Worm (Caenorhabditis elegans) whole organism, L1 larva: ENCODE results near the gene miz-1.

Experiments used
- C16A3.4 ChIP-seq: fragments of 150-350 bp; optimal IDR thresholded peaks from 2 replicates; lab custom pipeline; 2014; ENCODE audit warnings: missing biosample characterization, missing genetic modification characterization
- Y116A8C.19 ChIP-seq: sonication (generic microtip); optimal IDR thresholded peaks from 2 replicates; lab custom pipeline; 2016; ENCODE audit warnings: missing compliant biosample characterization, missing genetic modification characterization, borderline replicate concordance
- aly-2 ChIP-seq: fragments of 150-350 bp; optimal IDR thresholded peaks from 2 replicates; lab custom pipeline; 2014; ENCODE audit warnings: missing biosample characterization, missing genetic modification characterization
- ama-1 ChIP-seq: fragments of 150-350 bp; optimal IDR thresholded peaks from 2 replicates; lab custom pipeline; 2014
- blmp-1 ChIP-seq: fragments of 150-350 bp; optimal IDR thresholded peaks from 2 replicates; lab custom pipeline; 2014; ENCODE audit warnings: missing biosample characterization, missing genetic modification characterization
- ceh-63 ChIP-seq: fragments of 200-800 bp; sonication (Bioruptor generic); optimal IDR thresholded peaks from 2 replicates; lab custom pipeline; 2018; ENCODE audit warnings: mild to moderate bottlenecking, missing genetic modification characterization, missing compliant biosample characterization
- ceh-8 ChIP-seq: fragments of 200-800 bp; sonication (Bioruptor generic); optimal IDR thresholded peaks from 2 replicates; lab custom pipeline; 2018; ENCODE audit warnings: mild to moderate bottlenecking, missing genetic modification characterization, moderate library complexity, missing compliant biosample characterization
- ceh-90 ChIP-seq: sonication (generic microtip); optimal IDR thresholded peaks from 2 replicates; lab custom pipeline; 2016; ENCODE audit warnings: missing genetic modification characterization, missing compliant biosample characterization
- dpl-1 ChIP-seq, 3 experiments: fragments of 150-350 bp in 2 of 3; sonication (generic microtip) in 1 of 3; optimal IDR thresholded peaks; 2 replicates each; lab custom pipeline; 2014 to 2017; ENCODE audit warnings: missing biosample characterization in 3 of 3, missing genetic modification characterization in 3 of 3, missing genetic modification reagents in 3 of 3
- dsc-1 ChIP-seq: sonication (generic microtip); optimal IDR thresholded peaks from 2 replicates; lab custom pipeline; 2016; ENCODE audit warnings: mild to moderate bottlenecking, missing genetic modification characterization, missing compliant biosample characterization
- efl-1 ChIP-seq, 4 experiments: fragments of 150-350 bp; optimal IDR thresholded peaks in 3 of 4; peaks in 1 of 4; 1 replicate in 1 of 4; 2 replicates in 3 of 4; lab custom pipeline; 2014; ENCODE audit warnings: missing biosample characterization in 2 of 4, missing genetic modification characterization in 2 of 4, missing genetic modification reagents in 2 of 4
- egl-27 ChIP-seq, 2 experiments: fragments of 150-350 bp in 1 of 2; sonication (generic microtip); optimal IDR thresholded peaks; 3 replicates each; lab custom pipeline; 2017 to 2018; ENCODE audit warnings: missing biosample characterization in 2 of 2, missing genetic modification characterization in 2 of 2, missing genetic modification reagents in 2 of 2
- ets-5 ChIP-seq: fragments of 200-800 bp; sonication (Bioruptor generic); IDR thresholded peaks from 2 replicates; pipeline ENCODE4 v1.3.6; 2022; ENCODE audit warnings: missing genetic modification characterization, missing compliant biosample characterization
- fkh-8 ChIP-seq: sonication (generic microtip); optimal IDR thresholded peaks from 2 replicates; lab custom pipeline; 2016; ENCODE audit warnings: mild to moderate bottlenecking, missing genetic modification characterization, missing compliant biosample characterization
- fos-1 ChIP-seq: fragments of 150-350 bp; optimal IDR thresholded peaks from 2 replicates; lab custom pipeline; 2014; ENCODE audit warnings: missing biosample characterization, missing genetic modification characterization
- hlh-17 ChIP-seq: fragments of 200-800 bp; sonication (Bioruptor generic); optimal IDR thresholded peaks from 2 replicates; lab custom pipeline; 2018; ENCODE audit warnings: missing genetic modification characterization, mild to moderate bottlenecking, missing compliant biosample characterization, moderate library complexity, borderline replicate concordance
- hlh-4 ChIP-seq: sonication (generic microtip); optimal IDR thresholded peaks from 2 replicates; lab custom pipeline; 2016; ENCODE audit warnings: mild to moderate bottlenecking, missing genetic modification characterization, missing compliant biosample characterization
- hpl-2 ChIP-seq: fragments of 150-350 bp; optimal IDR thresholded peaks from 2 replicates; lab custom pipeline; 2014; ENCODE audit warnings: missing biosample characterization, missing genetic modification reagents, missing genetic modification characterization
- irx-1 ChIP-seq: sonication (generic microtip); optimal IDR thresholded peaks from 2 replicates; lab custom pipeline; 2016; ENCODE audit warnings: missing genetic modification characterization, missing compliant biosample characterization
- isw-1 ChIP-seq: fragments of 200-800 bp; sonication (Bioruptor generic); IDR thresholded peaks from 2 replicates; pipeline ENCODE4 v1.3.6; 2022; ENCODE audit warnings: missing genetic modification characterization, missing compliant biosample characterization
- jun-1 ChIP-seq: fragments of 150-350 bp; optimal IDR thresholded peaks from 2 replicates; lab custom pipeline; 2014; ENCODE audit warnings: missing biosample characterization, missing genetic modification reagents, missing genetic modification characterization
- lin-14 ChIP-seq: fragments of 200-800 bp; sonication (Bioruptor generic); optimal IDR thresholded peaks from 2 replicates; lab custom pipeline; 2018; ENCODE audit warnings: mild to moderate bottlenecking, missing genetic modification characterization, moderate library complexity, missing compliant biosample characterization
- lin-15B ChIP-seq: fragments of 150-350 bp; sonication (generic microtip); optimal IDR thresholded peaks from 3 replicates; lab custom pipeline; 2014; ENCODE audit warnings: missing biosample characterization, missing genetic modification characterization
- lin-39 ChIP-seq: fragments of 150-350 bp; optimal IDR thresholded peaks from 2 replicates; lab custom pipeline; 2014; ENCODE audit warnings: missing biosample characterization, missing genetic modification reagents, missing genetic modification characterization
- mdl-1 ChIP-seq, 2 experiments: fragments of 150-350 bp; optimal IDR thresholded peaks; 2 replicates each; lab custom pipeline; 2014 to 2017; ENCODE audit warnings: missing biosample characterization in 2 of 2, missing genetic modification characterization in 2 of 2, inconsistent platforms in 1 of 2
- mef-2 ChIP-seq: fragments of 150-350 bp; optimal IDR thresholded peaks from 2 replicates; lab custom pipeline; 2014; ENCODE audit warnings: missing biosample characterization, missing genetic modification characterization
- mep-1 ChIP-seq: fragments of 150-350 bp; optimal IDR thresholded peaks from 2 replicates; lab custom pipeline; 2014; ENCODE audit warnings: missing biosample characterization, missing genetic modification characterization
- nhr-11 ChIP-seq: fragments of 150-350 bp; optimal IDR thresholded peaks from 2 replicates; lab custom pipeline; 2014; ENCODE audit warnings: missing biosample characterization, missing genetic modification characterization
- nhr-12 ChIP-seq: sonication (generic microtip); optimal IDR thresholded peaks from 2 replicates; lab custom pipeline; 2017; ENCODE audit warnings: missing biosample characterization, missing genetic modification characterization
- nhr-19 ChIP-seq: fragments of 200-800 bp; sonication (Bioruptor generic); conservative IDR thresholded peaks from 2 replicates; pipeline ENCODE4 v1.3.6; 2022; ENCODE audit warnings: missing genetic modification characterization, missing compliant biosample characterization
- nhr-20 ChIP-seq: sonication (generic microtip); optimal IDR thresholded peaks from 2 replicates; lab custom pipeline; 2016; ENCODE audit warnings: mild to moderate bottlenecking, missing genetic modification characterization, missing compliant biosample characterization
- nhr-237 ChIP-seq: fragments of 150-350 bp; optimal IDR thresholded peaks from 2 replicates; lab custom pipeline; 2014; ENCODE audit warnings: missing biosample characterization, missing genetic modification characterization
- nhr-28 ChIP-seq: fragments of 150-350 bp; optimal IDR thresholded peaks from 2 replicates; lab custom pipeline; 2014; ENCODE audit warnings: missing biosample characterization, missing genetic modification characterization
- nhr-71 ChIP-seq: sonication (generic microtip); optimal IDR thresholded peaks from 2 replicates; lab custom pipeline; 2016; ENCODE audit warnings: mild to moderate bottlenecking, missing genetic modification characterization, moderate library complexity, missing compliant biosample characterization
- nhr-76 ChIP-seq: sonication (generic microtip); optimal IDR thresholded peaks from 2 replicates; lab custom pipeline; 2017; ENCODE audit warnings: missing biosample characterization, missing genetic modification characterization
- nhr-77 ChIP-seq: fragments of 150-350 bp; optimal IDR thresholded peaks from 2 replicates; lab custom pipeline; 2014; ENCODE audit warnings: missing biosample characterization, missing genetic modification characterization
- nhr-84 ChIP-seq: sonication (generic microtip); optimal IDR thresholded peaks from 2 replicates; lab custom pipeline; 2017; ENCODE audit warnings: missing biosample characterization, missing genetic modification characterization
- rnt-1 ChIP-seq: sonication (generic microtip); optimal IDR thresholded peaks from 2 replicates; lab custom pipeline; 2016; ENCODE audit warnings: mild to moderate bottlenecking, missing genetic modification characterization, moderate library complexity, missing compliant biosample characterization
- skn-1 ChIP-seq: fragments of 150-350 bp; optimal IDR thresholded peaks from 2 replicates; lab custom pipeline; 2014; ENCODE audit warnings: missing biosample characterization, missing genetic modification characterization
- snpc-4 ChIP-seq: fragments of 150-350 bp; optimal IDR thresholded peaks from 2 replicates; lab custom pipeline; 2014; ENCODE audit warnings: missing biosample characterization, missing genetic modification characterization
- snu-23 ChIP-seq: sonication (generic microtip); optimal IDR thresholded peaks from 2 replicates; lab custom pipeline; 2016; ENCODE audit warnings: missing genetic modification characterization, missing compliant biosample characterization
- sup-37 ChIP-seq: fragments of 200-800 bp; sonication (Bioruptor generic); optimal IDR thresholded peaks from 2 replicates; lab custom pipeline; 2018; ENCODE audit warnings: mild to moderate bottlenecking, missing genetic modification characterization, missing compliant biosample characterization
- tbx-2 ChIP-seq: sonication (generic microtip); optimal IDR thresholded peaks from 2 replicates; lab custom pipeline; 2016; ENCODE audit warnings: missing genetic modification characterization, missing compliant biosample characterization
- tlp-1 ChIP-seq: fragments of 150-350 bp; optimal IDR thresholded peaks from 2 replicates; lab custom pipeline; 2014; ENCODE audit warnings: missing biosample characterization, missing genetic modification characterization
- unc-130 ChIP-seq: fragments of 150-350 bp; optimal IDR thresholded peaks from 2 replicates; lab custom pipeline; 2017; ENCODE audit warnings: missing biosample characterization, missing genetic modification characterization, inconsistent platforms
- unc-30 ChIP-seq: sonication (generic microtip); optimal IDR thresholded peaks from 2 replicates; lab custom pipeline; 2017; ENCODE audit warnings: missing biosample characterization, missing genetic modification characterization
- unc-86 ChIP-seq: sonication (generic microtip); optimal IDR thresholded peaks from 2 replicates; lab custom pipeline; 2016; ENCODE audit warnings: missing genetic modification characterization, missing compliant biosample characterization
- unc-98 ChIP-seq: fragments of 200-800 bp; sonication (Bioruptor generic); IDR thresholded peaks from 2 replicates; pipeline ENCODE4 v1.3.6; 2022; ENCODE audit warnings: missing genetic modification characterization, missing compliant biosample characterization
- xbp-1 ChIP-seq: sonication (generic microtip); optimal IDR thresholded peaks from 2 replicates; lab custom pipeline; 2016; ENCODE audit warnings: missing genetic modification characterization, missing compliant biosample characterization
- zip-4 ChIP-seq: fragments of 200-800 bp; sonication (Bioruptor generic); optimal IDR thresholded peaks from 2 replicates; lab custom pipeline; 2018; ENCODE audit warnings: mild to moderate bottlenecking, missing genetic modification characterization, moderate library complexity, missing compliant biosample characterization
- ztf-11 ChIP-seq, 2 experiments: sonication (generic microtip); optimal IDR thresholded peaks; 2 replicates each; lab custom pipeline; 2016 to 2017; ENCODE audit warnings: missing genetic modification characterization in 2 of 2, missing biosample characterization in 1 of 2, missing compliant biosample characterization in 1 of 2
- ztf-4 ChIP-seq: fragments of 150-350 bp; optimal IDR thresholded peaks from 2 replicates; lab custom pipeline; 2014; ENCODE audit warnings: missing biosample characterization, missing genetic modification characterization

Gene miz-1

DNA sequence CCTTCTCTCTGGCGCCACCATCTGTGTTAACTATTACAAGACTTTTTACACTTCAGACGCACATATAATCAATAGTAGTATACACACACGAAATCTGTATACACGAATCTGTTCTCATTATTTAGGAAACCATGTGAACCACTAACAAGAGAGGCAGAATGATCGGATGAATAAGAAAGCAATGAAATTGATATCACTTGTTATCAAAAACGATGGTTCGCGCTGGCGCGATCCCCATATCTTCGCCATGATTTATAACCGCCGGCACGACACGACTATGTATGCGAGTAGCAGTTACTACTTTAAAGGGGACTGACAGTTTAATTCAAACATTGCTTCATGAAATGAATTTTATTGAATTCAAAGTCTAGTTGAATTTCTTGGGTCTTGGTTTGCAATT is 30.9 kb upstream of the miz-1 start (continued):
- no peak for TF ChIP-seq tlp-1 (tag; lab: Kevin White, UChicago)
- no peak for TF ChIP-seq dsc-1 (tag; lab: Kevin White, UChicago)
- TF ChIP-seq Y116A8C.19 (tag; lab: Kevin White, UChicago), result no peak
- peak; percentile 74 for TF ChIP-seq blmp-1 (tag; lab: Kevin White, UChicago)
- peak; percentile 4 for TF ChIP-seq nhr-20 (tag; lab: Kevin White, UChicago)
- no peak for TF ChIP-seq snpc-4 (tag; lab: Kevin White, UChicago)
- peak; percentile 2 for TF ChIP-seq nhr-71 (tag; lab: Kevin White, UChicago)
- no peak for TF ChIP-seq nhr-76 (tag; lab: Kevin White, UChicago)
- peak; percentile 18 for TF ChIP-seq snu-23 (GFP tag; lab: Kevin White, UChicago)
- TF ChIP-seq nhr-77, result no peak
- no peak for TF ChIP-seq jun-1 (tag; lab: Kevin White, UChicago)

DNA sequence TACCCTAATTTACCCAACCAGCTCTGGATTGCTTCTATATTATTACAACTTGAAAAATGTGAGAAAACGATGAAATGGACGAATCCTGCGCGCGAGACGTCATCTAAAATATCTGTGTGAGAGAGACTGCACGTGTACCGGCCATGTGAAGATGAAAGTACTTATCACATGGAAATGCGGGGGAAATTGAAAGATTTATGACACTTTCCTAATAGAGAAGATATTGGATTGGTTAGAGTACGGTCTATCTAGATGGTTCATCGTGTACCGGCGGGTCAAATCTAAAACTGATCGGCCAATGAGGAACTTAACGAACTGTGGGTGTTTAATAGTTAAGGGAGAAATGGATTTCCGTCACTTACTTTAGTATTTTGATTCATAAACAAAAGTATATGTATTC is 30.2 kb upstream of the miz-1 start:
- no peak for TF ChIP-seq skn-1 (tag; lab: Kevin White, UChicago)
- TF ChIP-seq unc-86 (tag; lab: Kevin White, UChicago), result no peak
- no peak for TF ChIP-seq nhr-84 (tag; lab: Kevin White, UChicago)
- no peak for TF ChIP-seq rnt-1 (tag; lab: Kevin White, UChicago)
- no peak for TF ChIP-seq nhr-28
- peak in 1 of 2 experiments; percentile 93 for TF ChIP-seq mdl-1 (tag; optimal IDR thresholded peaks at IDR 0.05; lab: Kevin White, UChicago)
- no peak for TF ChIP-seq ceh-90 (tag; lab: Kevin White, UChicago)
- no peak for TF ChIP-seq hpl-2 (GFP tag; lab: Kevin White, UChicago)
- no peak for TF ChIP-seq irx-1
- no peak for TF ChIP-seq sup-37 (GFP tag; lab: Kevin White, UChicago)
- no peak for TF ChIP-seq jun-1 (tag; lab: Kevin White, UChicago)
- no peak for TF ChIP-seq efl-1 (optimal IDR thresholded peaks at IDR 0.05; lab: Kevin White, UChicago)
- peak in 1 of 2 experiments; percentile 89 for TF ChIP-seq efl-1 (GFP tag; optimal IDR thresholded peaks at IDR 0.05 in 1 of 2; lab: Kevin White, UChicago)
- no peak for TF ChIP-seq ama-1 (lab: Kevin White, UChicago)
- no peak for TF ChIP-seq nhr-77
- TF ChIP-seq ztf-11 (tag; optimal IDR thresholded peaks at IDR 0.05; lab: Kevin White, UChicago), result no peak
- no peak for TF ChIP-seq dsc-1 (tag; lab: Kevin White, UChicago)
- TF ChIP-seq C16A3.4 (tag; lab: Kevin White, UChicago), result peak; percentile 20
- TF ChIP-seq egl-27 (tag; optimal IDR thresholded peaks at IDR 0.05; lab: Kevin White, UChicago), result no peak
- no peak for TF ChIP-seq xbp-1 (tag; lab: Kevin White, UChicago)
- TF ChIP-seq ceh-8, result no peak
- TF ChIP-seq lin-14, result peak; percentile 66
- no peak for TF ChIP-seq fos-1
- no peak for TF ChIP-seq nhr-237
- no peak for TF ChIP-seq lin-15B
- TF ChIP-seq unc-30, result no peak
- no peak for TF ChIP-seq aly-2 (tag; lab: Kevin White, UChicago)
- TF ChIP-seq ztf-4 (tag; lab: Kevin White, UChicago), result no peak
- no peak for TF ChIP-seq hlh-17
- TF ChIP-seq isw-1, result no peak
- TF ChIP-seq dpl-1 (GFP tag; optimal IDR thresholded peaks at IDR 0.05; lab: Kevin White, UChicago), result no peak
- no peak for TF ChIP-seq nhr-11 (tag; lab: Kevin White, UChicago)
- TF ChIP-seq tbx-2 (tag; lab: Kevin White, UChicago), result peak; percentile 62
- no peak for TF ChIP-seq unc-98
- no peak for TF ChIP-seq zip-4 (GFP tag; lab: Kevin White, UChicago)
- TF ChIP-seq fkh-8 (tag; lab: Kevin White, UChicago), result no peak
- TF ChIP-seq mef-2 (tag; lab: Kevin White, UChicago), result no peak
- TF ChIP-seq ets-5 (GFP tag; lab: Robert Waterston, UW), result no peak
- no peak for TF ChIP-seq mep-1 (tag; lab: Kevin White, UChicago)
- peak; percentile 65 for TF ChIP-seq nhr-19 (GFP tag; lab: Robert Waterston, UW)
- no peak for TF ChIP-seq ceh-63
- TF ChIP-seq nhr-12 (tag; lab: Kevin White, UChicago), result no peak
- peak; percentile 29 for TF ChIP-seq unc-130
- TF ChIP-seq tlp-1 (tag; lab: Kevin White, UChicago), result no peak
- TF ChIP-seq hlh-4 (tag; lab: Kevin White, UChicago), result no peak
- TF ChIP-seq lin-39 (tag; lab: Kevin White, UChicago), result no peak
- peak; percentile 88 for TF ChIP-seq nhr-20 (tag; lab: Kevin White, UChicago)
